Worm (Caenorhabditis elegans) whole organism, L4 larva: Measurements from ENCODE around the gene catp-4.

ENCODE experiments used
- F10B5.3 ChIP-seq: sonication (generic microtip); optimal IDR thresholded peaks from 2 replicates; lab custom pipeline; 2016; ENCODE audit warnings: mild to moderate bottlenecking, missing genetic modification characterization, missing compliant biosample characterization
- F49E8.2 ChIP-seq: sonication (generic microtip); optimal IDR thresholded peaks from 2 replicates; lab custom pipeline; 2016; ENCODE audit warnings: missing compliant biosample characterization, mild to moderate bottlenecking, missing genetic modification characterization, borderline replicate concordance
- R02D3.7 ChIP-seq: fragments of 150-350 bp; sonication (generic microtip); optimal IDR thresholded peaks from 3 replicates; lab custom pipeline; 2014; ENCODE audit warnings: missing biosample characterization, missing genetic modification characterization
- T20F7.1 ChIP-seq: fragments of 200-800 bp; sonication (Bioruptor generic); optimal IDR thresholded peaks from 2 replicates; lab custom pipeline; 2018; ENCODE audit warnings: mild to moderate bottlenecking, missing genetic modification characterization, missing compliant biosample characterization
- T26A8.4 ChIP-seq: fragments of 200-800 bp; sonication (Bioruptor generic); IDR thresholded peaks from 2 replicates; pipeline ENCODE4 v1.3.6; 2022; ENCODE audit warnings: missing genetic modification characterization, missing compliant biosample characterization
- Y105C5A.15 ChIP-seq: fragments of 200-800 bp; sonication (Bioruptor generic); IDR thresholded peaks from 2 replicates; pipeline ENCODE4 v1.3.6; 2022; ENCODE audit warnings: missing genetic modification characterization, missing compliant biosample characterization
- Y75B8A.6 ChIP-seq: fragments of 200-800 bp; sonication (Bioruptor generic); IDR thresholded peaks from 2 replicates; pipeline ENCODE4 v1.3.6; 2022; ENCODE audit warnings: missing genetic modification reagents, missing genetic modification characterization, missing compliant biosample characterization
- aha-1 ChIP-seq: fragments of 150-350 bp; peaks from one replicate; lab custom pipeline; 2014; ENCODE audit warnings: missing biosample characterization, missing genetic modification characterization
- ama-1 ChIP-seq: fragments of 150-350 bp; optimal IDR thresholded peaks from 2 replicates; lab custom pipeline; 2014; ENCODE audit warnings: inconsistent platforms, mixed read lengths
- ceh-20 ChIP-seq: fragments of 200-800 bp; sonication (Bioruptor generic); IDR thresholded peaks from 2 replicates; pipeline ENCODE4 v1.3.6; 2022; ENCODE audit warnings: missing genetic modification reagents, missing genetic modification characterization, missing compliant biosample characterization
- ceh-44 ChIP-seq: fragments of 200-800 bp; sonication (Bioruptor generic); IDR thresholded peaks from 2 replicates; pipeline ENCODE4 v1.3.6; 2022; ENCODE audit warnings: missing genetic modification reagents, missing genetic modification characterization, missing compliant biosample characterization
- ceh-62 ChIP-seq: sonication (generic microtip); optimal IDR thresholded peaks from 2 replicates; lab custom pipeline; 2017; ENCODE audit warnings: missing biosample characterization, missing genetic modification characterization
- cey-2 ChIP-seq: sonication (generic microtip); optimal IDR thresholded peaks from 3 replicates; lab custom pipeline; 2017; ENCODE audit warnings: missing genetic modification characterization, mild to moderate bottlenecking, missing compliant biosample characterization, antibody characterized with exemption, borderline replicate concordance; ENCODE audit not compliant: insufficient read depth
- ctbp-1 ChIP-seq: fragments of 200-800 bp; sonication (Bioruptor generic); IDR thresholded peaks from 2 replicates; pipeline ENCODE4 v1.3.6; 2022; ENCODE audit warnings: missing genetic modification reagents, missing genetic modification characterization, missing compliant biosample characterization
- daf-8 ChIP-seq: fragments of 200-800 bp; sonication (Bioruptor generic); IDR thresholded peaks from 2 replicates; pipeline ENCODE4 v1.3.6; 2022; ENCODE audit warnings: missing genetic modification characterization, missing compliant biosample characterization
- dmd-8 ChIP-seq: fragments of 200-800 bp; sonication (Bioruptor generic); IDR thresholded peaks from 2 replicates; pipeline ENCODE4 v1.3.6; 2022; ENCODE audit warnings: missing genetic modification characterization, missing compliant biosample characterization
- egl-43 ChIP-seq: fragments of 200-800 bp; sonication (Bioruptor generic); IDR thresholded peaks from 2 replicates; pipeline ENCODE4 v1.3.6; 2022; ENCODE audit warnings: missing genetic modification reagents, missing genetic modification characterization, missing compliant biosample characterization
- fkh-10 ChIP-seq: fragments of 150-350 bp; optimal IDR thresholded peaks from 2 replicates; lab custom pipeline; 2014; ENCODE audit warnings: missing biosample characterization, missing genetic modification reagents, missing genetic modification characterization
- hif-1 ChIP-seq, 2 experiments: sonication (generic microtip); optimal IDR thresholded peaks; 2 replicates each; lab custom pipeline; 2016 to 2017; ENCODE audit warnings: missing compliant biosample characterization in 2 of 2, missing genetic modification characterization in 2 of 2, missing genetic modification reagents in 2 of 2, missing genotype in 2 of 2, mild to moderate bottlenecking in 1 of 2
- hlh-30 ChIP-seq: sonication (generic microtip); optimal IDR thresholded peaks from 2 replicates; lab custom pipeline; 2017; ENCODE audit warnings: antibody characterized with exemption, mild to moderate bottlenecking, missing genetic modification characterization, missing compliant biosample characterization; ENCODE audit not compliant: insufficient read depth
- lim-7 ChIP-seq: fragments of 200-800 bp; sonication (Bioruptor generic); IDR thresholded peaks from 2 replicates; pipeline ENCODE4 v1.3.6; 2022; ENCODE audit warnings: missing genetic modification characterization, missing compliant biosample characterization
- lin-1 ChIP-seq: fragments of 200-800 bp; sonication (Bioruptor generic); IDR thresholded peaks from 2 replicates; pipeline ENCODE4 v1.3.6; 2022; ENCODE audit warnings: missing genetic modification reagents, missing genetic modification characterization, missing compliant biosample characterization
- lin-38 ChIP-seq: fragments of 200-800 bp; sonication (Bioruptor generic); IDR thresholded peaks from 2 replicates; pipeline ENCODE4 v1.3.6; 2022; ENCODE audit warnings: missing genetic modification reagents, missing genetic modification characterization, missing compliant biosample characterization
- lsy-2 ChIP-seq, 2 experiments: fragments of 150-350 bp in 1 of 2; sonication (generic microtip) in 1 of 2; optimal IDR thresholded peaks; 2 replicates each; lab custom pipeline; 2014 to 2017; ENCODE audit warnings: missing biosample characterization in 2 of 2, missing genetic modification characterization in 2 of 2
- madf-5 ChIP-seq, 2 experiments: fragments of 200-800 bp; sonication (Bioruptor generic); IDR thresholded peaks; 2 replicates each; pipeline ENCODE4 v1.3.6; 2022; ENCODE audit warnings: missing compliant biosample characterization in 2 of 2, missing genetic modification characterization in 2 of 2
- mdt-29 ChIP-seq: fragments of 200-800 bp; sonication (Bioruptor generic); IDR thresholded peaks from 2 replicates; pipeline ENCODE4 v1.3.6; 2022; ENCODE audit warnings: missing genetic modification reagents, missing genetic modification characterization, missing compliant biosample characterization
- mep-1 ChIP-seq: fragments of 150-350 bp; sonication (generic microtip); optimal IDR thresholded peaks from 3 replicates; lab custom pipeline; 2014; ENCODE audit warnings: missing biosample characterization, missing genetic modification characterization
- mes-2 ChIP-seq: sonication (generic microtip); optimal IDR thresholded peaks from 2 replicates; lab custom pipeline; 2016; ENCODE audit warnings: missing genotype, mild to moderate bottlenecking, missing genetic modification characterization, missing compliant biosample characterization; ENCODE audit not compliant: poor library complexity, severe bottlenecking
- nhr-42 ChIP-seq: fragments of 200-800 bp; sonication (Bioruptor generic); IDR thresholded peaks from 2 replicates; pipeline ENCODE4 v1.3.6; 2022; ENCODE audit warnings: missing genetic modification characterization, missing compliant biosample characterization
- nhr-6 ChIP-seq: fragments of 150-350 bp; optimal IDR thresholded peaks from 2 replicates; lab custom pipeline; 2014; ENCODE audit warnings: missing biosample characterization, missing genetic modification characterization
- nhr-76 ChIP-seq: fragments of 150-350 bp; optimal IDR thresholded peaks from 2 replicates; lab custom pipeline; 2014; ENCODE audit warnings: missing biosample characterization, missing genetic modification characterization
- nhr-77 ChIP-seq: fragments of 150-350 bp; optimal IDR thresholded peaks from 2 replicates; lab custom pipeline; 2014; ENCODE audit warnings: missing biosample characterization, missing genetic modification characterization
- php-3 ChIP-seq: fragments of 200-800 bp; sonication (Bioruptor generic); IDR thresholded peaks from 2 replicates; pipeline ENCODE4 v1.3.6; 2022; ENCODE audit warnings: missing genetic modification reagents, missing genetic modification characterization, missing compliant biosample characterization
- rbr-2 ChIP-seq: sonication (generic microtip); optimal IDR thresholded peaks from 2 replicates; lab custom pipeline; 2016; ENCODE audit warnings: missing genotype, missing genetic modification characterization, missing compliant biosample characterization
- skn-1 ChIP-seq: fragments of 150-350 bp; optimal IDR thresholded peaks from 2 replicates; lab custom pipeline; 2014; ENCODE audit warnings: missing biosample characterization, missing genetic modification characterization
- snpc-1.2 ChIP-seq: fragments of 200-800 bp; sonication (Bioruptor generic); IDR thresholded peaks from 2 replicates; pipeline ENCODE4 v1.3.6; 2022; ENCODE audit warnings: missing genetic modification reagents, missing genetic modification characterization, missing compliant biosample characterization
- spr-3 ChIP-seq: fragments of 200-800 bp; sonication (Bioruptor generic); optimal IDR thresholded peaks from 2 replicates; lab custom pipeline; 2018; ENCODE audit warnings: mild to moderate bottlenecking, missing genetic modification characterization, missing compliant biosample characterization
- vab-7 ChIP-seq: fragments of 200-800 bp; sonication (Bioruptor generic); IDR thresholded peaks from 2 replicates; pipeline ENCODE4 v1.3.6; 2022; ENCODE audit warnings: missing genetic modification reagents, missing genetic modification characterization, missing compliant biosample characterization
- zag-1 ChIP-seq: fragments of 150-350 bp; optimal IDR thresholded peaks from 2 replicates; lab custom pipeline; 2014; ENCODE audit warnings: missing biosample characterization, missing genetic modification characterization
- zfp-2 ChIP-seq: sonication (generic microtip); optimal IDR thresholded peaks from 2 replicates; lab custom pipeline; 2016; ENCODE audit warnings: mild to moderate bottlenecking, missing genetic modification characterization, missing compliant biosample characterization

The catp-4 gene

DNA sequence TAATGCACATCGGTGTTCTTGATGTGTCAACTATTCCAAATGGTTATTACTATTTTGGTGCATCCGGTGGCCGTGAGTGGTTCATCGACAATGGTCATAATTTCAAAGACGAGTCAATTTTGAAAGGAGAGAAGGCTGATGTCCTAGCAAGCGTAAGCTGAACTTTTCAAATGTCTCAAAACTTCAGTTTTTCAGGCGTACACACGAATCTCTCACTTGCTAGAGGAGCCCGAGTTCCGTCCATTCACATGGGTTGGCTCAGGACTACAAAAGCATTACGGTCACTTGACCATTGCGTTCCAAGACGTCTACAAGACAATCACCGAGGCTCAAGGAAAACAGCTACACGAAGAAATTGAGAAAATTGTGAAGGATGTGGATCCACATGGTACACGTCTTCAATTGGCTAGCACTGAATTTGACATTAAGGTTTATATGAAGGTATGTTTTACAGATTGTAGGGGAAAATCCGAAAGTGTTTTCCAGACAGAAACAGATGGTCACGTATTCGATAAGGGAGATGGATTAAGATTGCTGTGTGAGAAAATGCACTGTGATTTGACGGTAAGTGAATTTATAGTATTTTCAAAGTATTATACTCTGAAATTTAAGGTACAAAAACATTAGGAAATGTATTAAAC is 16.0 kb downstream of the catp-4 start:
- TF ChIP-seq F49E8.2 (tag; lab: Kevin White, UChicago) (no peak), T26A8.4 (GFP tag; lab: Robert Waterston, UW) (0 out of 2 replicates have a peak, but pooled peaks have one; percentile 18), R02D3.7 (tag; lab: Kevin White, UChicago) (no peak), aha-1 (peak; percentile 96), dmd-8 (0 out of 2 replicates have a peak, but pooled peaks have one; percentile 35), skn-1 (tag; lab: Kevin White, UChicago) (no peak), zag-1 (tag; lab: Kevin White, UChicago) (no peak), mes-2 (tag; lab: Kevin White, UChicago) (no peak), ama-1 (lab: Kevin White, UChicago) (peak; percentile 66), daf-8 (GFP tag; lab: Robert Waterston, UW) (no peak), madf-5 (GFP tag; IDR thresholded peaks at IDR 0.05; lab: Robert Waterston, UW) (0 out of 4 replicates have a peak, but pooled peaks of 1 of the 2 experiments have one; percentile 54)

ce11 chrII:14610492-14611142 is 17.2 kb downstream of the catp-4 start:
- TF ChIP-seq zfp-2 (tag; lab: Kevin White, UChicago) (no peak), aha-1 (peak; percentile 77), nhr-6 (tag; lab: Kevin White, UChicago) (peak; percentile 54), ama-1 (lab: Kevin White, UChicago) (peak; percentile 91), nhr-42 (GFP tag; lab: Robert Waterston, UW) (no peak), nhr-77 (tag; lab: Kevin White, UChicago) (peak; percentile 29), ceh-44 (GFP tag; lab: Robert Waterston, UW) (no peak), lsy-2 (tag; optimal IDR thresholded peaks at IDR 0.05; lab: Kevin White, UChicago) (peak in 1 of 2 experiments; percentile 28), vab-7 (GFP tag; lab: Robert Waterston, UW) (no peak), mep-1 (tag; lab: Kevin White, UChicago) (peak; percentile 43)
- TF ChIP-seq, all 104 proteins: peak for 6

ce11 chrII:14611307-14611706 is 17.9 kb downstream of the catp-4 start:
- TF ChIP-seq aha-1 (peak; percentile 50), nhr-42 (GFP tag; lab: Robert Waterston, UW) (no peak), spr-3 (no peak), ceh-62 (tag; lab: Kevin White, UChicago) (no peak), egl-43 (GFP tag; lab: Robert Waterston, UW) (no peak), skn-1 (tag; lab: Kevin White, UChicago) (no peak), lin-38 (GFP tag; lab: Robert Waterston, UW) (no peak), lin-1 (GFP tag; lab: Robert Waterston, UW) (no peak), rbr-2 (tag; lab: Kevin White, UChicago) (no peak), ceh-20 (GFP tag; lab: Robert Waterston, UW) (no peak), T20F7.1 (GFP tag; lab: Kevin White, UChicago) (no peak), lim-7 (GFP tag; lab: Robert Waterston, UW) (no peak), nhr-76 (no peak), Y105C5A.15 (GFP tag; lab: Robert Waterston, UW) (no peak), T26A8.4 (GFP tag; lab: Robert Waterston, UW) (0 out of 2 replicates have a peak, but pooled peaks have one; percentile 17)

DNA sequence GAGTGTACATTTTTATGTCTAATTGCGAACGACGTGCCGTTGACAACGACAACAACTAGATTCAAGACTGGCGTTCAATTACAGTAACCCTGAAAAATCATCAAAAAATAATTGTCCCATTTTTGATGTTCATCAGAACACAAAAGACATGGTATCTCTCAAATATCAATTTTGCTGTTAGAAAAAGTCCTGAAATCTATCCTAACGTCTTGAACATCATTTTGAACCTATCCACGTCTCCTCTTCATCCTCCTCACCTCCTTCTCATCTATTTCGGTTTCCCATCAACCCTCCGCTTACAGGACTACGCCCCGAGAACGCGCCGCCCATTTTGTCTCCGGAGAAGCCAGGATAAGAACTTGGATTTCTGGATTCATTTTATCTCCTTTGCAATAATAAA is 22.4 kb downstream of the catp-4 start, which contains the start of gene mltn-9:
TSS of gene mltn-9 (plus strand) at position 301 of the 400 bp plus-strand sequence.
- no peak for TF ChIP-seq cey-2 (tag; lab: Kevin White, UChicago)
- TF ChIP-seq, all 104 proteins: peak for 0

- TF ChIP-seq zfp-2 (tag; lab: Kevin White, UChicago) (no peak), snpc-1.2 (no peak), nhr-42 (GFP tag; lab: Robert Waterston, UW) (no peak), ctbp-1 (GFP tag; lab: Robert Waterston, UW) (no peak), madf-5 (GFP tag; IDR thresholded peaks at IDR 0.05; lab: Robert Waterston, UW) (no peak), mdt-29 (GFP tag; lab: Robert Waterston, UW) (no peak), ceh-20 (GFP tag; lab: Robert Waterston, UW) (no peak), hlh-30 (tag; lab: Kevin White, UChicago) (peak; percentile 19), mep-1 (tag; lab: Kevin White, UChicago) (no peak), hif-1 (tag; optimal IDR thresholded peaks at IDR 0.05; lab: Kevin White, UChicago) (no peak), php-3 (no peak), Y75B8A.6 (GFP tag; lab: Robert Waterston, UW) (no peak), fkh-10 (no peak), ceh-44 (GFP tag; lab: Robert Waterston, UW) (no peak), F10B5.3 (tag; lab: Kevin White, UChicago) (no peak)
These were observed 23.0 kb downstream of the catp-4 start for ce11 chrII:14616402-14616801.
